Worm (Caenorhabditis elegans) whole organism, midembryonic: ENCODE data around the gene ric-7.

Experiments
- T22C8.4 ChIP-seq: fragments of 200-800 bp; sonication (Bioruptor generic); IDR thresholded peaks from 2 replicates; pipeline ENCODE4 v1.3.6; 2022; ENCODE audit warnings: missing genetic modification characterization, missing compliant biosample characterization
- cog-1 ChIP-seq: sonication (generic microtip); optimal IDR thresholded peaks from 2 replicates; lab custom pipeline; 2016; ENCODE audit warnings: missing genetic modification characterization, missing compliant biosample characterization
- flt-1 ChIP-seq: fragments of 200-800 bp; sonication (Bioruptor generic); IDR thresholded peaks from 2 replicates; pipeline ENCODE4 v1.3.6; 2022; ENCODE audit warnings: missing genetic modification characterization, missing compliant biosample characterization
- klf-2 ChIP-seq: fragments of 200-800 bp; sonication (Bioruptor generic); conservative IDR thresholded peaks from 2 replicates; pipeline ENCODE4 v1.3.6; 2022; ENCODE audit warnings: missing genetic modification reagents, missing genetic modification characterization, missing compliant biosample characterization
- med-1 ChIP-seq: sonication (generic microtip); optimal IDR thresholded peaks from 2 replicates; lab custom pipeline; 2017; ENCODE audit warnings: missing genetic modification characterization, mild to moderate bottlenecking, missing compliant biosample characterization, antibody characterized with exemption, missing genetic modification reagents; ENCODE audit not compliant: insufficient read depth
- ref-1 ChIP-seq: fragments of 200-800 bp; sonication (Bioruptor generic); conservative IDR thresholded peaks from 2 replicates; pipeline ENCODE4 v1.3.6; 2022; ENCODE audit warnings: missing genetic modification reagents, missing genetic modification characterization, missing compliant biosample characterization
- tab-1 ChIP-seq: fragments of 200-800 bp; sonication (Bioruptor generic); IDR thresholded peaks from 2 replicates; pipeline ENCODE4 v1.3.6; 2022; ENCODE audit warnings: missing genetic modification characterization, missing compliant biosample characterization
- ztf-23 ChIP-seq: fragments of 200-800 bp; sonication (Bioruptor generic); IDR thresholded peaks from 2 replicates; pipeline ENCODE4 v1.3.6; 2022; ENCODE audit warnings: missing genetic modification reagents, missing genetic modification characterization, missing compliant biosample characterization
- ztf-29 ChIP-seq: fragments of 200-800 bp; sonication (Bioruptor generic); IDR thresholded peaks from 2 replicates; pipeline ENCODE4 v1.3.6; 2022; ENCODE audit warnings: missing genetic modification reagents, missing genetic modification characterization, missing compliant biosample characterization

Gene ric-7

ce11 chrV:14018640-14019039 lies 12.9 kb upstream of the ric-7 start, which contains the start of the genes mtl-2 and T08G5.1:
Gene mtl-2 (minus strand): TSS chrV:14018673.
Gene T08G5.1 (plus strand): TSS chrV:14018766.
- TF ChIP-seq ref-1, result no peak
- TF ChIP-seq T22C8.4, result no peak
- TF ChIP-seq ztf-23 (GFP tag; lab: Robert Waterston, UW), result no peak
- TF ChIP-seq klf-2, result no peak
- TF ChIP-seq med-1 (GFP tag; lab: Kevin White, UChicago), result no peak
- TF ChIP-seq ztf-29 (GFP tag; lab: Robert Waterston, UW), result no peak
- no peak for TF ChIP-seq cog-1 (tag; lab: Kevin White, UChicago)
- no peak for TF ChIP-seq tab-1 (GFP tag; lab: Robert Waterston, UW)
- no peak for TF ChIP-seq flt-1

ce11 chrV:14017476-14017875 lies 11.8 kb upstream of the ric-7 start, which contains the start of gene srh-308:
Gene srh-308 (minus strand): TSS chrV:14017576.
- TF ChIP-seq cog-1 (tag; lab: Kevin White, UChicago) (no peak), flt-1 (no peak), med-1 (GFP tag; lab: Kevin White, UChicago) (no peak), ztf-23 (GFP tag; lab: Robert Waterston, UW) (no peak), ztf-29 (GFP tag; lab: Robert Waterston, UW) (no peak), T22C8.4 (no peak), tab-1 (GFP tag; lab: Robert Waterston, UW) (no peak)

- TF ChIP-seq tab-1 (GFP tag; lab: Robert Waterston, UW) (no peak), ztf-23 (GFP tag; lab: Robert Waterston, UW) (no peak), cog-1 (tag; lab: Kevin White, UChicago) (no peak), flt-1 (no peak), ztf-29 (GFP tag; lab: Robert Waterston, UW) (no peak), ref-1 (no peak), med-1 (GFP tag; lab: Kevin White, UChicago) (no peak)
Measured at ce11 chrV:14014395-14014794, 8.7 kb upstream of the ric-7 start, which contains the start of gene end-3. Gene end-3 (plus strand): TSS chrV:14014695.

- TF ChIP-seq cog-1 (tag; lab: Kevin White, UChicago) (no peak), flt-1 (no peak), ztf-23 (GFP tag; lab: Robert Waterston, UW) (no peak)
Measured at ce11 chrV:14013638-14014037, 7.9 kb upstream of the ric-7 start.

- TF ChIP-seq ztf-29 (GFP tag; lab: Robert Waterston, UW) (no peak), flt-1 (no peak), cog-1 (tag; lab: Kevin White, UChicago) (peak; percentile 20), med-1 (GFP tag; lab: Kevin White, UChicago) (no peak), tab-1 (GFP tag; lab: Robert Waterston, UW) (no peak), ztf-23 (GFP tag; lab: Robert Waterston, UW) (no peak), ref-1 (no peak)
Measured at ce11 chrV:14012002-14012554, 6.4 kb upstream of the ric-7 start, which contains the start of the genes ddx-17 and aip-1. Gene ddx-17 (minus strand): TSS chrV:14012052. Gene aip-1 (plus strand): TSS chrV:14012333.

ce11 chrV:14011427-14011826 lies 5.7 kb upstream of the ric-7 start:
- TF ChIP-seq flt-1 (0 out of 2 replicates have a peak, but pooled peaks have one; percentile 18), ztf-29 (GFP tag; lab: Robert Waterston, UW) (no peak), med-1 (GFP tag; lab: Kevin White, UChicago) (no peak), ref-1 (no peak), ztf-23 (GFP tag; lab: Robert Waterston, UW) (0 out of 2 replicates have a peak, but pooled peaks have one; percentile 33)

ce11 chrV:14010021-14010420 lies 4.3 kb upstream of the ric-7 start:
- no peak for TF ChIP-seq ztf-23 (GFP tag; lab: Robert Waterston, UW)
- no peak for TF ChIP-seq klf-2
- TF ChIP-seq cog-1 (tag; lab: Kevin White, UChicago), result no peak
- TF ChIP-seq flt-1, result no peak
- TF ChIP-seq tab-1 (GFP tag; lab: Robert Waterston, UW), result no peak
- no peak for TF ChIP-seq ref-1

ce11 chrV:14008353-14008859 lies 2.7 kb upstream of the ric-7 start:
- TF ChIP-seq tab-1 (GFP tag; lab: Robert Waterston, UW) (no peak), ztf-29 (GFP tag; lab: Robert Waterston, UW) (no peak), T22C8.4 (0 out of 2 replicates have a peak, but pooled peaks have one; percentile 10)

ce11 chrV:14006819-14007218 lies 1.1 kb upstream of the ric-7 start:
- no peak for TF ChIP-seq med-1 (GFP tag; lab: Kevin White, UChicago)
- TF ChIP-seq flt-1, result 0 out of 2 replicates have a peak, but pooled peaks have one; percentile 4

ce11 chrV:14004342-14004741 lies 1.4 kb downstream of the ric-7 start:
- TF ChIP-seq klf-2, result no peak
- TF ChIP-seq ztf-23 (GFP tag; lab: Robert Waterston, UW), result no peak
- TF ChIP-seq ztf-29 (GFP tag; lab: Robert Waterston, UW), result no peak
- no peak for TF ChIP-seq med-1 (GFP tag; lab: Kevin White, UChicago)
- TF ChIP-seq cog-1 (tag; lab: Kevin White, UChicago), result no peak
- no peak for TF ChIP-seq T22C8.4
- no peak for TF ChIP-seq tab-1 (GFP tag; lab: Robert Waterston, UW)
- TF ChIP-seq ref-1, result no peak
- TF ChIP-seq flt-1, result no peak
